Worm (Caenorhabditis elegans) whole organism, L1 larva: ENCODE measurements around the gene F54E4.2.
A peak's percentile ranks its signal among the peaks of the same experiment; 100 is the strongest.

Experiments
- C04F5.9 ChIP-seq: sonication (generic microtip); optimal IDR thresholded peaks from 2 replicates; lab custom pipeline; 2016; ENCODE audit warnings: missing genetic modification characterization, missing compliant biosample characterization
- F16B12.6 ChIP-seq: fragments of 150-350 bp; optimal IDR thresholded peaks from 2 replicates; lab custom pipeline; 2014; ENCODE audit warnings: missing biosample characterization, missing genetic modification characterization
- aha-1 ChIP-seq: fragments of 150-350 bp; optimal IDR thresholded peaks from 2 replicates; lab custom pipeline; 2014; ENCODE audit warnings: missing biosample characterization, missing genetic modification characterization
- alr-1 ChIP-seq: fragments of 200-800 bp; sonication (Bioruptor generic); optimal IDR thresholded peaks from 2 replicates; lab custom pipeline; 2018; ENCODE audit warnings: borderline replicate concordance, mild to moderate bottlenecking, missing genetic modification characterization, missing compliant biosample characterization
- aly-2 ChIP-seq: fragments of 150-350 bp; optimal IDR thresholded peaks from 2 replicates; lab custom pipeline; 2014; ENCODE audit warnings: missing biosample characterization, missing genetic modification characterization
- ama-1 ChIP-seq: fragments of 150-350 bp; optimal IDR thresholded peaks from 2 replicates; lab custom pipeline; 2014
- blmp-1 ChIP-seq: fragments of 150-350 bp; optimal IDR thresholded peaks from 2 replicates; lab custom pipeline; 2014; ENCODE audit warnings: missing biosample characterization, missing genetic modification characterization
- ceh-63 ChIP-seq: fragments of 200-800 bp; sonication (Bioruptor generic); optimal IDR thresholded peaks from 2 replicates; lab custom pipeline; 2018; ENCODE audit warnings: mild to moderate bottlenecking, missing genetic modification characterization, missing compliant biosample characterization
- ces-1 ChIP-seq: fragments of 150-350 bp; optimal IDR thresholded peaks from 2 replicates; lab custom pipeline; 2014; ENCODE audit warnings: missing biosample characterization, missing genetic modification reagents, missing genetic modification characterization
- dsc-1 ChIP-seq: sonication (generic microtip); optimal IDR thresholded peaks from 2 replicates; lab custom pipeline; 2016; ENCODE audit warnings: mild to moderate bottlenecking, missing genetic modification characterization, missing compliant biosample characterization
- efl-1 ChIP-seq, 4 experiments: fragments of 150-350 bp; optimal IDR thresholded peaks in 3 of 4; peaks in 1 of 4; 1 replicate in 1 of 4; 2 replicates in 3 of 4; lab custom pipeline; 2014; ENCODE audit warnings: missing biosample characterization in 2 of 4, missing genetic modification characterization in 2 of 4, missing genetic modification reagents in 2 of 4
- elt-2 ChIP-seq: sonication (generic microtip); optimal IDR thresholded peaks from 2 replicates; lab custom pipeline; 2016; ENCODE audit warnings: missing genetic modification characterization, mild to moderate bottlenecking, inconsistent platforms, missing compliant biosample characterization, missing genetic modification reagents
- elt-3 ChIP-seq, 6 experiments: fragments of 150-350 bp in 1 of 6; sonication (generic microtip); optimal IDR thresholded peaks; 2 replicates each; lab custom pipeline; 2017 to 2018; ENCODE audit warnings: missing biosample characterization in 6 of 6, missing genetic modification characterization in 6 of 6, inconsistent platforms in 1 of 6
- ets-5 ChIP-seq: fragments of 200-800 bp; sonication (Bioruptor generic); IDR thresholded peaks from 2 replicates; pipeline ENCODE4 v1.3.6; 2022; ENCODE audit warnings: missing genetic modification characterization, missing compliant biosample characterization
- fkh-4 ChIP-seq: sonication (generic microtip); optimal IDR thresholded peaks from 2 replicates; lab custom pipeline; 2016; ENCODE audit warnings: missing compliant biosample characterization, missing genetic modification characterization, borderline replicate concordance
- hlh-17 ChIP-seq: fragments of 200-800 bp; sonication (Bioruptor generic); optimal IDR thresholded peaks from 2 replicates; lab custom pipeline; 2018; ENCODE audit warnings: missing genetic modification characterization, mild to moderate bottlenecking, missing compliant biosample characterization, moderate library complexity, borderline replicate concordance
- hlh-4 ChIP-seq: sonication (generic microtip); optimal IDR thresholded peaks from 2 replicates; lab custom pipeline; 2016; ENCODE audit warnings: mild to moderate bottlenecking, missing genetic modification characterization, missing compliant biosample characterization
- hpl-2 ChIP-seq: fragments of 150-350 bp; optimal IDR thresholded peaks from 2 replicates; lab custom pipeline; 2014; ENCODE audit warnings: missing biosample characterization, missing genetic modification reagents, missing genetic modification characterization
- isw-1 ChIP-seq: fragments of 200-800 bp; sonication (Bioruptor generic); IDR thresholded peaks from 2 replicates; pipeline ENCODE4 v1.3.6; 2022; ENCODE audit warnings: missing genetic modification characterization, missing compliant biosample characterization
- lin-13 ChIP-seq: fragments of 150-350 bp; optimal IDR thresholded peaks from 2 replicates; lab custom pipeline; 2014; ENCODE audit warnings: missing biosample characterization, missing genetic modification reagents, missing genetic modification characterization
- lin-14 ChIP-seq: fragments of 200-800 bp; sonication (Bioruptor generic); optimal IDR thresholded peaks from 2 replicates; lab custom pipeline; 2018; ENCODE audit warnings: mild to moderate bottlenecking, missing genetic modification characterization, moderate library complexity, missing compliant biosample characterization
- lin-15B ChIP-seq: fragments of 150-350 bp; sonication (generic microtip); optimal IDR thresholded peaks from 3 replicates; lab custom pipeline; 2014; ENCODE audit warnings: missing biosample characterization, missing genetic modification characterization
- lin-35 ChIP-seq, 2 experiments: fragments of 150-350 bp; optimal IDR thresholded peaks; 2 replicates each; lab custom pipeline; 2014; ENCODE audit warnings: missing biosample characterization in 2 of 2, missing genetic modification characterization in 2 of 2, missing genetic modification reagents in 2 of 2
- lin-39 ChIP-seq: fragments of 150-350 bp; optimal IDR thresholded peaks from 2 replicates; lab custom pipeline; 2014; ENCODE audit warnings: missing biosample characterization, missing genetic modification reagents, missing genetic modification characterization
- lsy-2 ChIP-seq, 2 experiments: fragments of 150-350 bp; optimal IDR thresholded peaks; 2 replicates each; lab custom pipeline; 2014; ENCODE audit warnings: missing biosample characterization in 2 of 2, missing genetic modification characterization in 2 of 2
- mab-9 ChIP-seq: fragments of 200-800 bp; sonication (Bioruptor generic); IDR thresholded peaks from 2 replicates; pipeline ENCODE4 v1.3.6; 2022; ENCODE audit warnings: missing genetic modification reagents, missing genetic modification characterization, missing compliant biosample characterization
- mep-1 ChIP-seq: fragments of 150-350 bp; optimal IDR thresholded peaks from 2 replicates; lab custom pipeline; 2014; ENCODE audit warnings: missing biosample characterization, missing genetic modification characterization
- nhr-11 ChIP-seq: fragments of 150-350 bp; optimal IDR thresholded peaks from 2 replicates; lab custom pipeline; 2014; ENCODE audit warnings: missing biosample characterization, missing genetic modification characterization
- nhr-12 ChIP-seq: sonication (generic microtip); optimal IDR thresholded peaks from 2 replicates; lab custom pipeline; 2017; ENCODE audit warnings: missing biosample characterization, missing genetic modification characterization
- nhr-19 ChIP-seq: fragments of 200-800 bp; sonication (Bioruptor generic); conservative IDR thresholded peaks from 2 replicates; pipeline ENCODE4 v1.3.6; 2022; ENCODE audit warnings: missing genetic modification characterization, missing compliant biosample characterization
- nhr-28 ChIP-seq: fragments of 150-350 bp; optimal IDR thresholded peaks from 2 replicates; lab custom pipeline; 2014; ENCODE audit warnings: missing biosample characterization, missing genetic modification characterization
- nhr-71 ChIP-seq: sonication (generic microtip); optimal IDR thresholded peaks from 2 replicates; lab custom pipeline; 2016; ENCODE audit warnings: mild to moderate bottlenecking, missing genetic modification characterization, moderate library complexity, missing compliant biosample characterization
- nhr-84 ChIP-seq: sonication (generic microtip); optimal IDR thresholded peaks from 2 replicates; lab custom pipeline; 2017; ENCODE audit warnings: missing biosample characterization, missing genetic modification characterization
- nhr-85 ChIP-seq: sonication (generic microtip); peaks from one replicate; lab custom pipeline; 2016; ENCODE audit warnings: missing genetic modification characterization, inconsistent platforms, missing compliant biosample characterization
- pag-3 ChIP-seq: sonication (generic microtip); optimal IDR thresholded peaks from 2 replicates; lab custom pipeline; 2017; ENCODE audit warnings: missing genetic modification characterization, mild to moderate bottlenecking, missing compliant biosample characterization, antibody characterized with exemption, borderline replicate concordance; ENCODE audit not compliant: insufficient read depth
- pax-3 ChIP-seq: fragments of 200-800 bp; sonication (Bioruptor generic); optimal IDR thresholded peaks from 2 replicates; lab custom pipeline; 2018; ENCODE audit warnings: mild to moderate bottlenecking, missing genetic modification characterization, moderate library complexity, missing compliant biosample characterization
- pqm-1 ChIP-seq: sonication (generic microtip); optimal IDR thresholded peaks from 3 replicates; lab custom pipeline; 2017; ENCODE audit warnings: missing biosample characterization, missing genetic modification characterization
- rnt-1 ChIP-seq: sonication (generic microtip); optimal IDR thresholded peaks from 2 replicates; lab custom pipeline; 2016; ENCODE audit warnings: mild to moderate bottlenecking, missing genetic modification characterization, moderate library complexity, missing compliant biosample characterization
- snpc-4 ChIP-seq: fragments of 150-350 bp; optimal IDR thresholded peaks from 2 replicates; lab custom pipeline; 2014; ENCODE audit warnings: missing biosample characterization, missing genetic modification characterization
- snu-23 ChIP-seq: sonication (generic microtip); optimal IDR thresholded peaks from 2 replicates; lab custom pipeline; 2016; ENCODE audit warnings: missing genetic modification characterization, missing compliant biosample characterization
- sptf-1 ChIP-seq: fragments of 150-350 bp; optimal IDR thresholded peaks from 2 replicates; lab custom pipeline; 2014; ENCODE audit warnings: missing biosample characterization, missing genetic modification characterization
- swsn-7 ChIP-seq: sonication (generic microtip); optimal IDR thresholded peaks from 2 replicates; lab custom pipeline; 2016; ENCODE audit warnings: missing genetic modification characterization, missing compliant biosample characterization
- unc-30 ChIP-seq: sonication (generic microtip); optimal IDR thresholded peaks from 2 replicates; lab custom pipeline; 2017; ENCODE audit warnings: missing biosample characterization, missing genetic modification characterization
- unc-86 ChIP-seq: sonication (generic microtip); optimal IDR thresholded peaks from 2 replicates; lab custom pipeline; 2016; ENCODE audit warnings: missing genetic modification characterization, missing compliant biosample characterization
- unc-98 ChIP-seq: fragments of 200-800 bp; sonication (Bioruptor generic); IDR thresholded peaks from 2 replicates; pipeline ENCODE4 v1.3.6; 2022; ENCODE audit warnings: missing genetic modification characterization, missing compliant biosample characterization
- vab-15 ChIP-seq: sonication (generic microtip); optimal IDR thresholded peaks from 2 replicates; lab custom pipeline; 2017; ENCODE audit warnings: missing genotype, mild to moderate bottlenecking, missing genetic modification characterization, missing compliant biosample characterization
- xbp-1 ChIP-seq: sonication (generic microtip); optimal IDR thresholded peaks from 2 replicates; lab custom pipeline; 2016; ENCODE audit warnings: missing genetic modification characterization, missing compliant biosample characterization
- zip-4 ChIP-seq: fragments of 200-800 bp; sonication (Bioruptor generic); optimal IDR thresholded peaks from 2 replicates; lab custom pipeline; 2018; ENCODE audit warnings: mild to moderate bottlenecking, missing genetic modification characterization, moderate library complexity, missing compliant biosample characterization
- ztf-4 ChIP-seq: fragments of 150-350 bp; optimal IDR thresholded peaks from 2 replicates; lab custom pipeline; 2014; ENCODE audit warnings: missing biosample characterization, missing genetic modification characterization

The F54E4.2 gene

DNA sequence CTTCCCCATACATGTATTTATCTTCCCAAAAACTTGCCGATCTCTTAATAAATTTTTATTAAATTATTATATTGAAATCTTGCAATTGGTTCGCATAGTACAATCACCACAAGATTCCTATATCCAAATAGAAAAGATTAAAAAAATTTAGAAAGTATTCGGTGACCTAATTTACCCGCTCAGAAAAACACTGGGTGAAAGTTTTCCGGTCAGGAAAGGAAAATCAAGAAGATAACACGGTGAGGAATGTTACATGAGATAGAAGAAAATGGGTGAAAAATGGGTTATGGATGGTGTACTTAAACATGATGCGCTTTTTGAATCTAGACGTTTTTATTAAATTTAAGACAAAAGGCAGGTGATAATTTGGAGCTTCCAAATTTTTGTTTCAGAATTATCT, 47.9 kb downstream of the F54E4.2 start:
- TF ChIP-seq blmp-1 (peak; percentile 99), elt-3 (tag; optimal IDR thresholded peaks at IDR 0.05; lab: Kevin White, UChicago) (peak in 1 of 6 experiments; percentile 17), lin-39 (tag; lab: Kevin White, UChicago) (no peak), ets-5 (no peak), unc-86 (tag; lab: Kevin White, UChicago) (no peak), sptf-1 (no peak), nhr-85 (tag; lab: Kevin White, UChicago) (no peak), elt-2 (tag; lab: Kevin White, UChicago) (no peak), zip-4 (GFP tag; lab: Kevin White, UChicago) (no peak), nhr-84 (no peak), isw-1 (no peak)

DNA sequence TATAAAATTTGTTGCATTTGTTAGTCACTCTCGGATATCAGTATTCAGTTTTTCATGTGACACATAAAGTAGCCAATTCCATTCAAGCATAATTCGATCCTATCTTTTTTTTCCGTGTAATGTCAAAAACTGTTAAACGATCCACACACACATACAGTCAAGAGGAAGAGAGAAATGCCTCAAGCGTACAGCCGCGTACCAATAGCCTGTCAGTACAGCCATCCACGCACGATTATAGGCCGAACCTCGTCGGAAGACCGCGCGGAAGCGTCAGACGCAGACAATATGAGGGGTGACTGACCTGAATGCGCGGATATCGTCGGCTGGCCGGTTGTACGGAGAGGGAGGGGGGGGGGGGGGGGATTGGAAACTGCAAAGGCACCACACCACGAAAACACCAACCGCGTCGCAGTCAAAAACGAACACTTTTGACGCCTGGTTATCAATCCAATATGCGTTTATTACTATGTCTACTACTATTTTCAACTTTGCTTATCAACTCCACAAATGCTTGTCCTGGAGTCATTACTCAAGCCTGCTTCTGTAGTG, 51.1 kb downstream of the F54E4.2 start, which contains the start of gene let-4:
Gene let-4, plus strand, starts transcription at position 357 of the 549 bp plus-strand sequence.
- no peak for TF ChIP-seq ama-1 (lab: Kevin White, UChicago)
- TF ChIP-seq unc-30 = no peak
- TF ChIP-seq rnt-1 (tag; lab: Kevin White, UChicago) = no peak
- TF ChIP-seq blmp-1 = peak; percentile 61

DNA sequence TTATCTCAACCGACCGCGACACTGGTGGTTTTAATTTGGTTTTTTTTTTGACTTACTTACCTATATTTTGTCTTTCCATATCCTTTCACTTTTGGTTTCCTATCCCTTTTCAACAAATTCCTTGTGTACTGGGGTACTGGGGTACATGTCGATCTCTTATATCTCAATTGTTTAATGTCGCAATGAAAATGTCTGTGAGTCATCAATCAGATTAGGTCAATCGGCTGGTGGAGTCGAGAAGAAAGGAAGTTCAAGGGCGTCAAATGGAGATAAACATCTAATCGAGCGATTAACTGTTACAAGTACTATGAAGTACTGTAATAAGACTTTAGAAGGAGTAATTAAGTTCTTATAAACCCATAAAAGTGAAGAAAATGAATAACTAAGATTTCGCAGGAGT, 52.8 kb downstream of the F54E4.2 start:
- no peak for TF ChIP-seq dsc-1 (tag; lab: Kevin White, UChicago)
- TF ChIP-seq snpc-4 (tag; lab: Kevin White, UChicago) = no peak
- TF ChIP-seq C04F5.9 (tag; lab: Kevin White, UChicago) = no peak
- no peak for TF ChIP-seq lin-13 (GFP tag; lab: Kevin White, UChicago)
- no peak for TF ChIP-seq nhr-71
- no peak for TF ChIP-seq nhr-19 (GFP tag; lab: Robert Waterston, UW)
- TF ChIP-seq mep-1 (tag; lab: Kevin White, UChicago) = peak; percentile 57
- no peak for TF ChIP-seq efl-1 (optimal IDR thresholded peaks at IDR 0.05; lab: Kevin White, UChicago)
- TF ChIP-seq efl-1 (GFP tag; optimal IDR thresholded peaks at IDR 0.05 in 1 of 2; lab: Kevin White, UChicago) = peak in 1 of 2 experiments; percentile 0
- no peak for TF ChIP-seq nhr-28
- peak in 2 of 6 experiments; percentile 68 to 75 for TF ChIP-seq elt-3 (tag; optimal IDR thresholded peaks at IDR 0.05; lab: Kevin White, UChicago)
- TF ChIP-seq hlh-4 (tag; lab: Kevin White, UChicago) = no peak
- no peak for TF ChIP-seq aha-1 (tag; lab: Kevin White, UChicago)
- TF ChIP-seq nhr-12 (tag; lab: Kevin White, UChicago) = no peak
- no peak for TF ChIP-seq isw-1
- TF ChIP-seq lin-14 (GFP tag; lab: Kevin White, UChicago) = peak; percentile 62
- TF ChIP-seq xbp-1 (tag; lab: Kevin White, UChicago) = no peak
- TF ChIP-seq nhr-84 = no peak
- peak; percentile 9 for TF ChIP-seq snu-23
- TF ChIP-seq ztf-4 (tag; lab: Kevin White, UChicago) = no peak
- TF ChIP-seq vab-15 = no peak
- no peak for TF ChIP-seq hlh-17 (GFP tag; lab: Kevin White, UChicago)
- TF ChIP-seq lin-39 (tag; lab: Kevin White, UChicago) = no peak
- TF ChIP-seq hpl-2 (GFP tag; lab: Kevin White, UChicago) = no peak
- peak in 1 of 2 experiments; percentile 16 for TF ChIP-seq lsy-2 (tag; optimal IDR thresholded peaks at IDR 0.05; lab: Kevin White, UChicago)
- TF ChIP-seq pag-3 (tag; lab: Kevin White, UChicago) = no peak
- TF ChIP-seq pax-3 (tag; lab: Kevin White, UChicago) = no peak
- no peak for TF ChIP-seq aly-2 (tag; lab: Kevin White, UChicago)
- TF ChIP-seq mab-9 (GFP tag; lab: Robert Waterston, UW) = no peak
- TF ChIP-seq pqm-1 = no peak
- TF ChIP-seq F16B12.6 = no peak
- TF ChIP-seq fkh-4 = no peak
- no peak for TF ChIP-seq lin-15B (tag; lab: Kevin White, UChicago)
- TF ChIP-seq ces-1 = no peak
- TF ChIP-seq unc-98 = no peak
- TF ChIP-seq swsn-7 (tag; lab: Kevin White, UChicago) = no peak
- TF ChIP-seq ceh-63 = no peak
- TF ChIP-seq alr-1 (tag; lab: Kevin White, UChicago) = no peak
- no peak for TF ChIP-seq nhr-11 (tag; lab: Kevin White, UChicago)
- no peak for TF ChIP-seq unc-30
- no peak for TF ChIP-seq lin-35 (GFP tag; optimal IDR thresholded peaks at IDR 0.05; lab: Kevin White, UChicago)
